Fruit fly (Drosophila melanogaster) whole organism: ENCODE results near the gene CG43845.

Source experiments
- CG8478 ChIP-seq: fragments of >200 bp; optimal IDR thresholded peaks from 2 replicates; lab custom pipeline; 2018; ENCODE audit warnings: inconsistent platforms
- Dll ChIP-seq: fragments of >200 bp; optimal IDR thresholded peaks from 2 replicates; lab custom pipeline; 2017
- EcR ChIP-seq, 2 experiments: fragments of >200 bp; optimal IDR thresholded peaks; 2 replicates each; lab custom pipeline; 2017; ENCODE audit warnings: missing biosample characterization in 2 of 2, missing genetic modification characterization in 2 of 2, missing genetic modification reagents in 2 of 2
- pan ChIP-seq: fragments of >200 bp; optimal IDR thresholded peaks from 2 replicates; lab custom pipeline; 2017
- psq ChIP-seq: fragments of >200 bp; optimal IDR thresholded peaks from 2 replicates; lab custom pipeline; 2017
- usp ChIP-seq: fragments of >200 bp; optimal IDR thresholded peaks from 2 replicates; lab custom pipeline; 2017; ENCODE audit warnings: missing biosample characterization, missing genetic modification characterization, mixed read lengths

The CG43845 gene

dm6 chr3R:5523070-5523637 lies at the start of gene CG43845, which contains the start of gene Nmdar1:
TSS of gene CG43845 (minus strand) at chr3R:5523120.
TSS of gene Nmdar1 (minus strand) at chr3R:5523328.
- TF ChIP-seq CG8478 (no peak), pan (no peak), usp (GFP tag; lab: Kevin White, UChicago) (no peak), EcR (GFP tag; optimal IDR thresholded peaks at IDR 0.05; lab: Kevin White, UChicago) (no peak), psq (lab: Kevin White, UChicago) (no peak), Dll (lab: Kevin White, UChicago) (no peak)

dm6 chr3R:5571756-5572155 lies 48.8 kb upstream of the CG43845 start:
- TF ChIP-seq EcR (GFP tag; optimal IDR thresholded peaks at IDR 0.05; lab: Kevin White, UChicago), result no peak
- TF ChIP-seq pan, result no peak
- TF ChIP-seq usp (GFP tag; lab: Kevin White, UChicago), result no peak
- TF ChIP-seq Dll (lab: Kevin White, UChicago), result no peak
- TF ChIP-seq psq (lab: Kevin White, UChicago), result no peak
- no peak for TF ChIP-seq CG8478

dm6 chr3R:5571437-5571750 lies 48.5 kb upstream of the CG43845 start:
- TF ChIP-seq pan (no peak), Dll (lab: Kevin White, UChicago) (no peak), EcR (GFP tag; optimal IDR thresholded peaks at IDR 0.05; lab: Kevin White, UChicago) (no peak), usp (GFP tag; lab: Kevin White, UChicago) (no peak), psq (lab: Kevin White, UChicago) (no peak), CG8478 (no peak)

dm6 chr3R:5570635-5571436 lies 47.9 kb upstream of the CG43845 start, which contains the start of gene CRMP:
TSS of gene CRMP (plus strand) at chr3R:5571108.
- no peak for TF ChIP-seq EcR (GFP tag; optimal IDR thresholded peaks at IDR 0.05; lab: Kevin White, UChicago)
- no peak for TF ChIP-seq psq (lab: Kevin White, UChicago)
- no peak for TF ChIP-seq pan
- no peak for TF ChIP-seq Dll (lab: Kevin White, UChicago)
- TF ChIP-seq CG8478, result no peak
- TF ChIP-seq usp (GFP tag; lab: Kevin White, UChicago), result no peak

dm6 chr3R:5568590-5568989 lies 45.7 kb upstream of the CG43845 start, which contains the start of the genes CG2931 and Rheb:
TSS of gene CG2931 (minus strand) at chr3R:5568615.
TSS of gene Rheb (plus strand) at chr3R:5568921.
- no peak for TF ChIP-seq EcR (GFP tag; optimal IDR thresholded peaks at IDR 0.05; lab: Kevin White, UChicago)
- TF ChIP-seq Dll (lab: Kevin White, UChicago), result no peak
- no peak for TF ChIP-seq CG8478
- no peak for TF ChIP-seq pan
- TF ChIP-seq usp (GFP tag; lab: Kevin White, UChicago), result no peak
- no peak for TF ChIP-seq psq (lab: Kevin White, UChicago)

- no peak for TF ChIP-seq psq (lab: Kevin White, UChicago)
- no peak for TF ChIP-seq CG8478
- TF ChIP-seq pan, result no peak
- TF ChIP-seq usp (GFP tag; lab: Kevin White, UChicago), result no peak
- no peak for TF ChIP-seq Dll (lab: Kevin White, UChicago)
- no peak for TF ChIP-seq EcR (GFP tag; optimal IDR thresholded peaks at IDR 0.05; lab: Kevin White, UChicago)
Measured at dm6 chr3R:5565623-5566022, 42.7 kb upstream of the CG43845 start.

- TF ChIP-seq pan (no peak), CG8478 (no peak), EcR (GFP tag; optimal IDR thresholded peaks at IDR 0.05; lab: Kevin White, UChicago) (no peak), Dll (lab: Kevin White, UChicago) (no peak), psq (lab: Kevin White, UChicago) (no peak), usp (GFP tag; lab: Kevin White, UChicago) (no peak)
Measured at dm6 chr3R:5564775-5565190, 41.9 kb upstream of the CG43845 start, which contains the start of the genes CG14671 and CG12746. TSS of gene CG14671 (minus strand) at chr3R:5564815. TSS of gene CG12746 (plus strand) at chr3R:5564865.

- TF ChIP-seq psq (lab: Kevin White, UChicago) (no peak), usp (GFP tag; lab: Kevin White, UChicago) (no peak)
Measured at dm6 chr3R:5563420-5563819, 40.5 kb upstream of the CG43845 start, which contains the start of gene Pi4KIIalpha. TSS of gene Pi4KIIalpha (minus strand) at chr3R:5563652.

dm6 chr3R:5562956-5563355 lies 40.0 kb upstream of the CG43845 start:
- TF ChIP-seq usp (GFP tag; lab: Kevin White, UChicago) (no peak), Dll (lab: Kevin White, UChicago) (no peak), EcR (GFP tag; optimal IDR thresholded peaks at IDR 0.05; lab: Kevin White, UChicago) (no peak), CG8478 (no peak), psq (lab: Kevin White, UChicago) (no peak), pan (no peak)

- no peak for TF ChIP-seq EcR (GFP tag; optimal IDR thresholded peaks at IDR 0.05; lab: Kevin White, UChicago)
- TF ChIP-seq psq (lab: Kevin White, UChicago), result no peak
- TF ChIP-seq Dll (lab: Kevin White, UChicago), result no peak
- TF ChIP-seq pan, result no peak
- no peak for TF ChIP-seq usp (GFP tag; lab: Kevin White, UChicago)
- no peak for TF ChIP-seq CG8478
Measured at dm6 chr3R:5554852-5555251, 31.9 kb upstream of the CG43845 start, which contains the start of gene Snm1. TSS of gene Snm1 (plus strand) at chr3R:5555084.

- TF ChIP-seq pan, result no peak
- no peak for TF ChIP-seq EcR (GFP tag; optimal IDR thresholded peaks at IDR 0.05; lab: Kevin White, UChicago)
- TF ChIP-seq Dll (lab: Kevin White, UChicago), result no peak
- TF ChIP-seq CG8478, result no peak
- no peak for TF ChIP-seq psq (lab: Kevin White, UChicago)
- no peak for TF ChIP-seq usp (GFP tag; lab: Kevin White, UChicago)
Measured at dm6 chr3R:5554082-5554481, 31.2 kb upstream of the CG43845 start, which contains the start of gene Pcmt. TSS of gene Pcmt (minus strand) at chr3R:5554316.

- TF ChIP-seq EcR (GFP tag; optimal IDR thresholded peaks at IDR 0.05; lab: Kevin White, UChicago) (no peak), usp (GFP tag; lab: Kevin White, UChicago) (no peak), psq (lab: Kevin White, UChicago) (no peak), CG8478 (no peak), pan (no peak), Dll (lab: Kevin White, UChicago) (no peak)
Measured at dm6 chr3R:5551593-5551992, 28.7 kb upstream of the CG43845 start.
